Worm (Caenorhabditis elegans) whole organism, L1 larva: ENCODE data around the gene zmp-2.

ENCODE experiments used
- ama-1 ChIP-seq: fragments of 150-350 bp; optimal IDR thresholded peaks from 2 replicates; lab custom pipeline; 2014
- ceh-8 ChIP-seq: fragments of 200-800 bp; sonication (Bioruptor generic); optimal IDR thresholded peaks from 2 replicates; lab custom pipeline; 2018; ENCODE audit warnings: mild to moderate bottlenecking, missing genetic modification characterization, moderate library complexity, missing compliant biosample characterization
- fos-1 ChIP-seq: fragments of 150-350 bp; optimal IDR thresholded peaks from 2 replicates; lab custom pipeline; 2014; ENCODE audit warnings: missing biosample characterization, missing genetic modification characterization
- nhr-12 ChIP-seq: sonication (generic microtip); optimal IDR thresholded peaks from 2 replicates; lab custom pipeline; 2017; ENCODE audit warnings: missing biosample characterization, missing genetic modification characterization
- nhr-20 ChIP-seq: sonication (generic microtip); optimal IDR thresholded peaks from 2 replicates; lab custom pipeline; 2016; ENCODE audit warnings: mild to moderate bottlenecking, missing genetic modification characterization, missing compliant biosample characterization
- nhr-90 ChIP-seq: sonication (generic microtip); optimal IDR thresholded peaks from 2 replicates; lab custom pipeline; 2016; ENCODE audit warnings: mild to moderate bottlenecking, missing genetic modification characterization, missing compliant biosample characterization; ENCODE audit not compliant: poor library complexity
- pax-3 ChIP-seq: fragments of 200-800 bp; sonication (Bioruptor generic); optimal IDR thresholded peaks from 2 replicates; lab custom pipeline; 2018; ENCODE audit warnings: mild to moderate bottlenecking, missing genetic modification characterization, moderate library complexity, missing compliant biosample characterization
- snpc-4 ChIP-seq: fragments of 150-350 bp; optimal IDR thresholded peaks from 2 replicates; lab custom pipeline; 2014; ENCODE audit warnings: missing biosample characterization, missing genetic modification characterization
- ztf-4 ChIP-seq: fragments of 150-350 bp; optimal IDR thresholded peaks from 2 replicates; lab custom pipeline; 2014; ENCODE audit warnings: missing biosample characterization, missing genetic modification characterization

DNA sequence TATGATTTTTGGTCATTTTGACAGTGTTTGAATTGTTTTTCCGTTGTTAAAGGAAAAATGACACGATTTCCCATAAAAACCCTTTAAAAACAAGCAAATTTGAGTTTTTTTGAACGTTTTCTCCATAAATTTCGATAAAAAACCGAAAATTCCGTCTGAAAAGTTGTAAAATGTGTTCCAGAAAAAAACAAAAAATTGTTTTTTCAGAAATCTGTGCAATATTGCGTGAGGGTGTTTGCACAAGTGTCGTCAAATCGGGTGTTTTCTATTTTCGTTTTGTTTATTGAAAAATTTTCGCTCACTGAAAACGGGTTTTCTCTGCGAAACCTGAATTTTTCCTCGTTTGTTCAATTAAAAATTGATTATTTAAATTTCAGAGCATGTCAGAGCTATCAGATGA is 16.6 kb upstream of the zmp-2 start, which contains the start of gene ppfr-4:
- no peak for TF ChIP-seq nhr-20 (tag; lab: Kevin White, UChicago)
- TF ChIP-seq snpc-4 = no peak
- TF ChIP-seq fos-1 = no peak
- TF ChIP-seq nhr-90 (tag; lab: Kevin White, UChicago) = peak; percentile 2
- TF ChIP-seq ama-1 (lab: Kevin White, UChicago) = no peak
- TF ChIP-seq ztf-4 (tag; lab: Kevin White, UChicago) = no peak
- no peak for TF ChIP-seq pax-3 (tag; lab: Kevin White, UChicago)
- TF ChIP-seq ceh-8 (GFP tag; lab: Kevin White, UChicago) = no peak
- TF ChIP-seq nhr-12 (tag; lab: Kevin White, UChicago) = no peak
